Worm (Caenorhabditis elegans): ENCODE measurements around the gene K04B12.2.

Gene K04B12.2

ce11 chrII:14416988-14417387 lies 20.8 kb downstream of the K04B12.2 start:
- TF ChIP-seq hmg-4 (GFP tag; optimal IDR thresholded peaks at IDR 0.05) (no peak), tbx-37 (GFP tag; conservative IDR thresholded peaks at IDR 0.05) (no peak), aly-1 (tag; optimal IDR thresholded peaks at IDR 0.05) (no peak), tra-4 (tag; optimal IDR thresholded peaks at IDR 0.05) (no peak), ceh-13 (GFP tag; optimal IDR thresholded peaks at IDR 0.05) (no peak), F13C5.2 (tag; optimal IDR thresholded peaks at IDR 0.05) (no peak), tbx-11 (GFP tag; IDR thresholded peaks at IDR 0.05) (no peak)

DNA sequence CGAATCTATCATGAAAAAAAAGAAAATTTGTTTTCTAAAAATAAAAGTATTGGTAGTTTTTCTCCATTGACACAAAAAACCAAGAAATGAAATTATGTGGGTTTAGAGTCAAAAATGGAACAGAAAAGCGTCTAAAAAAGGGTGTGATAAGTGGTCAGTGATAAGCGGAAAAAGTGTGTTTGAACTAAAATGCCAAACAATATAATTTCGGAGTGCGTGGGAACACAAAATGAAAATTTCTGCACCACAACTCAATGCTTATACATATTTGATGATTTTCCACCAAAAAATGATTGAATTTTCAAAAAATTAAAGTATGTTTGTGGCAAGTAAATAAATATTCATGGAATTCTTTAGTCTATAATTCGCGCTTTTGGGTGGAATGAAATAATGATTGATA lies 22.3 kb downstream of the K04B12.2 start:
- TF ChIP-seq ceh-13 (GFP tag; optimal IDR thresholded peaks at IDR 0.05) (no peak), scrt-1 (GFP tag; IDR thresholded peaks at IDR 0.05) (no peak), flt-1 (GFP tag; IDR thresholded peaks at IDR 0.05) (no peak), hnd-1 (tag; optimal IDR thresholded peaks at IDR 0.05) (no peak)

DNA sequence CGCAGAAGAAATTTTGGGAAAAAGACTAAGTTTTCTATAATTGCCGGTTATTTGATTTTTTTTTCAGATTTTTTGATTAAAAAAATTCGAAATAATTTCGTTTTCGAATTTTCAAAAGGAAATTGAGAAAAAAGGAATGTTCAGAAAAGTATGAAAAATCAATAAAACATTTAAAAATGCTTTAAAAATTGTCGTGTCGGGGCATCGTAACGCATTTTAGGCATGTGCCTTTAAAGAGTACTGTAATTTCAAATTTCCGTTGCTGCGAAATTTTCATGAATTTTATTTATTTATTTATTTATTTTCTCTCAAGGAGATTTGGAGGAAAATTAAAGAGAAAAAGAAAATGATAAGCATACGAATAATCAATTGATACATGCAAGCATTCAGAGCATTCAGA lies 24.1 kb downstream of the K04B12.2 start:
- TF ChIP-seq flt-1 (GFP tag; IDR thresholded peaks at IDR 0.05) (no peak), ceh-13 (GFP tag; optimal IDR thresholded peaks at IDR 0.05) (no peak), pes-1 (GFP tag; IDR thresholded peaks at IDR 0.05) (no peak), tbx-37 (GFP tag; conservative IDR thresholded peaks at IDR 0.05) (no peak), sea-1 (GFP tag; conservative IDR thresholded peaks at IDR 0.05) (no peak)

DNA sequence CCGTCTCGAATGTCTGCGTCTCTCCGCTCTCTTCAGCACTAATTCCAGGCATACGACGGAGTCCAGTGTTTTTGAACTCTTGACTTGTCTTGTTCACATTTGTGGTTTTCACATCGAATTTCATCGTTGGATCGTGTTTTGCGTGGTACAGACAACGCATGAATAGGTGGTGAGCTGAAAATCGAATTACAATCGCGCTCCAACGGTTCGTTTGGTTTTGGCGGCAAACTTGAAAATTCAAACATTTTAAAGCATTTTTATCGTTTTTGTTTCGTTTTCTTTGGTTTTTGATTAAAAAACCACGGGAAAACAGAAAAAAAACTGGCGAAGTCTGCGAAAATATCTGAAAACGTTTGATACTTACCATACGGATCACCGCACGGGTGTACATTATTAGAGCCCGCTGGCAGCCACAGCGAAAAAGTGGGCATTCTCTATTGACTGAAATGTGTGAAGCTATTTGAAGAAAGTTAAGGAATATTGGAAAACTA lies 24.7 kb downstream of the K04B12.2 start, which contains the start of gene exl-1:
Gene exl-1 (minus strand): TSS at position 441 of the 491 bp plus-strand sequence.
- no peak for TF ChIP-seq ama-1 (optimal IDR thresholded peaks at IDR 0.05)
- TF ChIP-seq ets-7 (tag; optimal IDR thresholded peaks at IDR 0.05) = no peak
- TF ChIP-seq aly-1 (tag; optimal IDR thresholded peaks at IDR 0.05) = no peak
- TF ChIP-seq B0310.2 (tag; optimal IDR thresholded peaks at IDR 0.05) = no peak
- TF ChIP-seq hnd-1 (tag; optimal IDR thresholded peaks at IDR 0.05) = no peak
- TF ChIP-seq ceh-13 (GFP tag; optimal IDR thresholded peaks at IDR 0.05) = no peak
- no peak for TF ChIP-seq ceh-36 (tag; optimal IDR thresholded peaks at IDR 0.05)
- no peak for TF ChIP-seq F13C5.2 (tag; optimal IDR thresholded peaks at IDR 0.05)

DNA sequence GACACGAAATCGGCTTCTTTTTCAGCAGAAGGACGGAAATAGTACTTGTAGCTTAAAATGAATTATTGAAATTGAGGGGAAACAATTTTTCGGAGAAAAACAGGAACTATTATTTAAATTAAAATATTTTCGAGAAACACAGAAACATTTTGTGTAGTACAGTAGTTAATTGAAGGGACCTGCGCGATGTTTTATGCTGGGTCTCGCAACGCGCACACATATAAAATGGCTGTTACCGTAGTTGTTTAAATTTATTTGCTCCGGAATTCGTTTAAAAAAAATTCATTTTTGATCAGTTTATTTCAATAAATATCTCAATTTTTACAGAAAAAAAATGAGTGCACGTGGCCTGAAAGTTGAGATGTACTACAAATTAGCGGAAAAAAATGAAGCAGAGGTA lies 27.0 kb downstream of the K04B12.2 start, which contains the start of gene dsb-2:
Gene dsb-2 (plus strand): TSS at position 328 of the 400 bp plus-strand sequence.
- no peak for TF ChIP-seq sea-1 (GFP tag; conservative IDR thresholded peaks at IDR 0.05)
- no peak for TF ChIP-seq hmg-4 (GFP tag; optimal IDR thresholded peaks at IDR 0.05)

DNA sequence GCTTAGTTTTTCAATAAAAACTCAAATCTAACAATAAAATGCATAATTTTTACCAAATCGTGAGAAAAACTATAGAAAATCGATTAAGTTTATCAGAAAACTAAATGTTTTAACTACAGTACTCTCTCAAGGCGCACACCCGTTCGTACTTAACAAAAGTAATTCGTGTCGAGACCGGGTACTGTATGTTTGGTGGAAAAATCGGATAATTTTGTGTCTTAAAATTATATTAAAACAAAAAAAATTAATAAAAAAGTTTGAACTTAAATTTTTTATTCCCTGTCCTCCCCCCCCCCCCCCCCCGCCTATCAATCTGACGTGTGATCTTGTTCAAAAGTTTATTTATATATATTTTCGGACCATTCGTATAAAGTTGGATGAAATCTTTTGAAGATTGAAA lies 29.5 kb downstream of the K04B12.2 start, which contains the start of gene F26H11.4:
Gene F26H11.4 (plus strand): TSS at position 301 of the 400 bp plus-strand sequence.
- no peak for TF ChIP-seq tbx-11 (GFP tag; IDR thresholded peaks at IDR 0.05)
- TF ChIP-seq ets-7 (tag; optimal IDR thresholded peaks at IDR 0.05) = no peak
- TF ChIP-seq hnd-1 (tag; optimal IDR thresholded peaks at IDR 0.05) = no peak

DNA sequence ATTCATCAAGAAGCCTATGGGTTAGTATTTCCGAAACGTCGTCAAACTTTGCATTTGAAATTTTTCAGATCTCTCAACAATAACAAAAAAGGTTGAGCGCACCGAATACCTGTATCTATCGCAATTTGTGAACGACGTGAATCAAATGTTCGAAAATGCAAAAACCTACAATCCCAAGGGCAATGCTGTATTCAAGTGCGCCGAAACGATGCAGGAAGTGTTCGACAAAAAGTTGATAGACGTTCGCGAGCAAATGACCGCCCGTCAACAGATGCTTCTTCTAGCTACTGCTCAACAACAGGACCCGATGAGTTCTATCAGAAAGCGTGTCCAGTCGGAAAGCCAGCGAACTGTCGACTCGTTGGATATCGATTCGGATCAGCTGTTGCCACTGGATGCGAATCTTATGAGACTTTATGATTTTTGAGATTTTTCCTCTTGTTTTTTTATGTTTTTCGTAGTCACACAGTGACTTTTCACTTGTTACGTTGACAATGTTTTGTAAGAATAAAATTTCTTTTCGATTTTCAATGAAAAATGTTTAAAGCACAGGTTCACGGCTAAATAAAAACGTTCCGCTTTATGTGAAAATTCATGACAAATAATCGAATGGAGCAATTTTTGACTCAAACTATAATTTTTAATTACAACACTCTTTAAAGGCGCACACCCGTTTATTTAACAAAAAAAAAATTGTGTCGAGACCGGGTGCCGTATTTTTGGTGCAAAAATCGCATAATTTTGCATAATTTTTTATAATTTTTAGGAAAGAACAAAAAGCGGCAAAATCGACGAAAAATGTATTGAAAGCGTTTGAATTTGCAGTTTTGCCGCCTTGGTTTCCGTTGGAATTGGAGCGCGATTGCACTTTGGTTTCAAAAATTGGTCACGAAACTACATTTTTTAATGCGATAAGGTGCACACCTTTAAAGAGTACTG lies 30.2 kb downstream of the K04B12.2 start:
- TF ChIP-seq B0310.2 (tag; optimal IDR thresholded peaks at IDR 0.05) (peak; percentile 36), hnd-1 (tag; optimal IDR thresholded peaks at IDR 0.05) (peak; percentile 56), ama-1 (optimal IDR thresholded peaks at IDR 0.05) (peak; percentile 73), hmbx-1 (tag; optimal IDR thresholded peaks at IDR 0.05) (no peak), sea-1 (GFP tag; conservative IDR thresholded peaks at IDR 0.05) (peak; percentile 84), tbx-37 (GFP tag; conservative IDR thresholded peaks at IDR 0.05) (no peak), ceh-36 (tag; optimal IDR thresholded peaks at IDR 0.05) (peak; percentile 9), pes-1 (GFP tag; IDR thresholded peaks at IDR 0.05) (peak; percentile 36; the same call in 1 of the 2 replicates), tbx-11 (GFP tag; IDR thresholded peaks at IDR 0.05) (0 out of 2 replicates have a peak, but pooled peaks have one; percentile 42), flt-1 (GFP tag; IDR thresholded peaks at IDR 0.05) (peak; percentile 25; the same call in 1 of the 2 replicates)

- TF ChIP-seq ets-7 (tag; optimal IDR thresholded peaks at IDR 0.05) = no peak
- TF ChIP-seq hmg-4 (GFP tag; optimal IDR thresholded peaks at IDR 0.05) = no peak
- TF ChIP-seq sea-1 (GFP tag; conservative IDR thresholded peaks at IDR 0.05) = peak; percentile 36; the same call in 1 of the 2 replicates
- no peak for TF ChIP-seq aly-1 (tag; optimal IDR thresholded peaks at IDR 0.05)
- TF ChIP-seq tra-4 (tag; optimal IDR thresholded peaks at IDR 0.05) = no peak
- no peak for TF ChIP-seq tbx-37 (GFP tag; conservative IDR thresholded peaks at IDR 0.05)
- TF ChIP-seq B0310.2 (tag; optimal IDR thresholded peaks at IDR 0.05) = no peak
- TF ChIP-seq pes-1 (GFP tag; IDR thresholded peaks at IDR 0.05) = no peak
- TF ChIP-seq flt-1 (GFP tag; IDR thresholded peaks at IDR 0.05) = no peak
- peak; percentile 83 for TF ChIP-seq ama-1 (optimal IDR thresholded peaks at IDR 0.05)
- TF ChIP-seq ceh-13 (GFP tag; optimal IDR thresholded peaks at IDR 0.05) = no peak
- no peak for TF ChIP-seq tbx-11 (GFP tag; IDR thresholded peaks at IDR 0.05)
- no peak for TF ChIP-seq hmbx-1 (tag; optimal IDR thresholded peaks at IDR 0.05)
- no peak for TF ChIP-seq scrt-1 (GFP tag; IDR thresholded peaks at IDR 0.05)
Observed at ce11 chrII:14406117-14406935, 31.4 kb downstream of the K04B12.2 start.
